Worm (Caenorhabditis elegans) whole organism, L4 larva: ENCODE results near the gene irld-49.

Experiments used
- aha-1 ChIP-seq: fragments of 150-350 bp; peaks from one replicate; lab custom pipeline; 2014; ENCODE audit warnings: missing biosample characterization, missing genetic modification characterization
- ama-1 ChIP-seq: fragments of 150-350 bp; optimal IDR thresholded peaks from 2 replicates; lab custom pipeline; 2014; ENCODE audit warnings: inconsistent platforms, mixed read lengths
- dpl-1 ChIP-seq: fragments of 150-350 bp; optimal IDR thresholded peaks from 2 replicates; lab custom pipeline; 2014; ENCODE audit warnings: missing biosample characterization, missing genetic modification reagents, missing genetic modification characterization
- lin-15B ChIP-seq: fragments of 150-350 bp; sonication (generic microtip); optimal IDR thresholded peaks from 3 replicates; lab custom pipeline; 2014; ENCODE audit warnings: missing biosample characterization, missing genetic modification characterization
- lin-29 ChIP-seq: fragments of 200-800 bp; sonication (Bioruptor generic); IDR thresholded peaks from 2 replicates; pipeline ENCODE4 v1.3.6; 2022; ENCODE audit warnings: missing genetic modification reagents, missing genetic modification characterization, missing compliant biosample characterization
- lin-39 ChIP-seq: fragments of 150-350 bp; optimal IDR thresholded peaks from 2 replicates; lab custom pipeline; 2014; ENCODE audit warnings: missing biosample characterization, missing genetic modification reagents, missing genetic modification characterization
- nhr-10 ChIP-seq: fragments of 150-350 bp; optimal IDR thresholded peaks from 2 replicates; lab custom pipeline; 2014; ENCODE audit warnings: missing biosample characterization, missing genetic modification characterization
- nhr-237 ChIP-seq: sonication (generic microtip); optimal IDR thresholded peaks from 2 replicates; lab custom pipeline; 2017; ENCODE audit warnings: missing biosample characterization, missing genetic modification characterization
- nhr-6 ChIP-seq: fragments of 150-350 bp; optimal IDR thresholded peaks from 2 replicates; lab custom pipeline; 2014; ENCODE audit warnings: missing biosample characterization, missing genetic modification characterization
- php-3 ChIP-seq: fragments of 200-800 bp; sonication (Bioruptor generic); IDR thresholded peaks from 2 replicates; pipeline ENCODE4 v1.3.6; 2022; ENCODE audit warnings: missing genetic modification reagents, missing genetic modification characterization, missing compliant biosample characterization
- tag-97 ChIP-seq: fragments of 200-800 bp; sonication (Bioruptor generic); IDR thresholded peaks from 2 replicates; pipeline ENCODE4 v1.3.6; 2022; ENCODE audit warnings: missing genetic modification characterization, missing compliant biosample characterization
- unc-62 ChIP-seq, 3 experiments: fragments of 150-350 bp in 1 of 3; sonication (generic microtip); optimal IDR thresholded peaks in 2 of 3; peaks in 1 of 3; 1 replicate in 1 of 3; 2 replicates in 2 of 3; lab custom pipeline; 2014 to 2017; ENCODE audit warnings: missing biosample characterization in 3 of 3, missing genetic modification characterization in 3 of 3, missing genetic modification reagents in 3 of 3, missing genotype in 1 of 3

- TF ChIP-seq lin-29 (GFP tag; lab: Robert Waterston, UW) (no peak), nhr-237 (tag; lab: Kevin White, UChicago) (no peak), php-3 (GFP tag; lab: Robert Waterston, UW) (no peak), lin-39 (tag; lab: Kevin White, UChicago) (no peak), ama-1 (lab: Kevin White, UChicago) (no peak), nhr-10 (no peak), tag-97 (GFP tag; lab: Robert Waterston, UW) (no peak), lin-15B (tag; lab: Kevin White, UChicago) (no peak), aha-1 (tag; lab: Kevin White, UChicago) (no peak), dpl-1 (GFP tag; lab: Kevin White, UChicago) (no peak), nhr-6 (tag; lab: Kevin White, UChicago) (no peak), unc-62 (GFP tag; optimal IDR thresholded peaks at IDR 0.05 in 1 of 2; lab: Kevin White, UChicago) (no peak), unc-62 (tag; optimal IDR thresholded peaks at IDR 0.05; lab: Kevin White, UChicago) (no peak)
Measured at ce11 chrII:2979061-2979460, 35.1 kb downstream of the irld-49 start.
